Fruit fly (Drosophila melanogaster) whole organism, embryonic: ENCODE data around the gene fw.

ENCODE experiments used
- CG2678 ChIP-seq: fragments of 200-800 bp; sonication (Bioruptor generic); optimal IDR thresholded peaks from 3 replicates; lab custom pipeline; 2019; ENCODE audit warnings: missing biosample characterization, mild to moderate bottlenecking, missing genetic modification characterization, moderate library complexity
- CG5180 ChIP-seq: fragments of 200-800 bp; sonication (Bioruptor generic); optimal IDR thresholded peaks from 3 replicates; lab custom pipeline; 2017; ENCODE audit warnings: missing biosample characterization, missing genetic modification characterization, mild to moderate bottlenecking, moderate library complexity, missing genetic modification reagents
- CG6854 ChIP-seq: fragments of 200-800 bp; sonication (Bioruptor generic); optimal IDR thresholded peaks from 3 replicates; lab custom pipeline; 2017; ENCODE audit warnings: missing biosample characterization, mild to moderate bottlenecking, missing genetic modification characterization
- Chrac-16 ChIP-seq: fragments of 200-800 bp; sonication (Bioruptor generic); optimal IDR thresholded peaks from 3 replicates; lab custom pipeline; 2016; ENCODE audit warnings: missing biosample characterization, missing genetic modification characterization
- Myb ChIP-seq: fragments of 200-800 bp; sonication (Bioruptor generic); optimal IDR thresholded peaks from 2 replicates; lab custom pipeline; 2016; ENCODE audit warnings: missing biosample characterization, missing genetic modification characterization
- Rx ChIP-seq: fragments of 200-800 bp; sonication (Bioruptor generic); IDR thresholded peaks from 2 replicates; pipeline ENCODE4 v1.3.6; 2022; ENCODE audit warnings: missing biosample characterization, missing genetic modification characterization
- fru ChIP-seq: fragments of >200 bp; optimal IDR thresholded peaks from 2 replicates; lab custom pipeline; 2017
- her ChIP-seq: fragments of 200-800 bp; sonication (Bioruptor generic); optimal IDR thresholded peaks from 2 replicates; lab custom pipeline; 2016; ENCODE audit warnings: missing biosample characterization, missing genetic modification characterization
- lbe ChIP-seq: fragments of 200-800 bp; sonication (Bioruptor generic); optimal IDR thresholded peaks from 2 replicates; lab custom pipeline; 2016; ENCODE audit warnings: missing biosample characterization, mild to moderate bottlenecking, missing genetic modification characterization
- sens-2 ChIP-seq: fragments of 200-800 bp; sonication (Bioruptor generic); IDR thresholded peaks from 2 replicates; pipeline ENCODE4 v1.3.6; 2022; ENCODE audit warnings: missing biosample characterization, missing genetic modification characterization

DNA sequence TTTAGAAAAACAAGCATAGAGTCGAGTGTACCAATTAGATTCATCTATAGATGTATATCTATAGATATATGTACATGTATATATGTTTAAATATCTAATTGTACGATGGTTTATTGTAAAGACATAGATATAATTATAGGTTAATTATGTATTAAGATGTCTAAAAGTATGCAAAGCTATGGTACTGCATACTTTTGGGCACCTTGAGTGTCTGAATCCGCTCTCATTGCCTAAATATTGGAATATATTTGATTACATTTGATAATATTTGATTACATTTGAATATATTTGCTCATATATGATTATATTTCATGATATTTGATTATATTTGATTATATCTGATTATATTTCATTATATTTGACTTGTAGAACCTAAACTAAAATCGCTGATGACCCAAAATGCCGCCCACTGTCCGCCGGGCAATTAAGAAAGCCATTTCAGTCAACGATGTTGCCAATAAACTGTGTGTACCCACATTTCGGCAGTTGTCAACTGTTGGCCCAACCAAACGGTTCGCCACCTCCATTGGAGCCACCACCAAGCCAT is 28.5 kb upstream of the fw start, which contains the start of gene Cyp318a1:
- TF ChIP-seq Chrac-16 (GFP tag; lab: Kevin White, UChicago) = no peak
- no peak for TF ChIP-seq Rx (GFP tag; lab: Robert Waterston, UW)
- no peak for TF ChIP-seq Myb (GFP tag; lab: Kevin White, UChicago)
- TF ChIP-seq fru (lab: Kevin White, UChicago) = no peak
- TF ChIP-seq CG6854 (GFP tag; lab: Kevin White, UChicago) = no peak
- TF ChIP-seq sens-2 (GFP tag; lab: Robert Waterston, UW) = no peak
- no peak for TF ChIP-seq her (GFP tag; lab: Kevin White, UChicago)
- no peak for TF ChIP-seq CG5180 (GFP tag; lab: Kevin White, UChicago)
- TF ChIP-seq lbe (GFP tag; lab: Kevin White, UChicago) = no peak
- no peak for TF ChIP-seq CG2678 (tag; lab: Kevin White, UChicago)
